Fruit fly (Drosophila melanogaster): ENCODE measurements around the gene Nsun5.

Nsun5 gene

DNA sequence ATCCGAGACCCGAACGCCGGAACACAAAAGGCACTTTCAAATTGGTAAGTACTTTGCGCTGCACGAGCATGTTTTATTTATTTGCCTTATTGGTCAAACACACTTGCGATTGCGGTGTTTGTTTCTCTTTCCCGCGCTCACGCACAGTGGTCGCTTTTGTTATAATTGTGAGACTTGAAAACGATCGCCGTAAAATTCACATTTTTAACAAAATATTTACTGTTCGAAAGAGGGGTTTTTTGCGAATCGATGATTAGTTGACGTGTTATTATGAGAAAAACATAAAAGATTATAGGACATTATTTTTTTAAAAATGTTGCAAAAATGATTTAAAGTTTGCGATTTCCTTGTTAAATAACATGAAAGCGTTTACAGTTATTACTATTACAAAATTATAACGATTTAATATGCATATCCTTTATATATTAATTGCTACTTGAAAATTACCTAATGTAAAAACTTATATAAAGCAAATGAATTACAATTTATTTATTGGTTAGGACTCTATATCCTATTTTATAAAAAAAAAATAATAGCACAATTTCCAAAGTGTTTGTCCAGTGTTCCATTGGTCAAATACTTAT, 2.9 kb upstream of the Nsun5 start:
- TF ChIP-seq Sin3A (optimal IDR thresholded peaks at IDR 0.05) (no peak), psq (optimal IDR thresholded peaks at IDR 0.05) (no peak), insv (optimal IDR thresholded peaks at IDR 0.05) (no peak), Myc (optimal IDR thresholded peaks at IDR 0.05) (no peak), ttk (optimal IDR thresholded peaks at IDR 0.05) (no peak), h (optimal IDR thresholded peaks at IDR 0.05) (no peak)

- TF ChIP-seq psq (optimal IDR thresholded peaks at IDR 0.05) = no peak
- TF ChIP-seq h (optimal IDR thresholded peaks at IDR 0.05) = no peak
- no peak for TF ChIP-seq ttk (optimal IDR thresholded peaks at IDR 0.05)
- TF ChIP-seq Myc (optimal IDR thresholded peaks at IDR 0.05) = no peak
- no peak for TF ChIP-seq insv (optimal IDR thresholded peaks at IDR 0.05)
- TF ChIP-seq Sin3A (optimal IDR thresholded peaks at IDR 0.05) = no peak
Observed at dm6 chr3R:19163972-19164819, 2.1 kb upstream of the Nsun5 start, which contains the start of gene sqz. Gene sqz, plus strand, starts transcription at chr3R:19164211.

DNA sequence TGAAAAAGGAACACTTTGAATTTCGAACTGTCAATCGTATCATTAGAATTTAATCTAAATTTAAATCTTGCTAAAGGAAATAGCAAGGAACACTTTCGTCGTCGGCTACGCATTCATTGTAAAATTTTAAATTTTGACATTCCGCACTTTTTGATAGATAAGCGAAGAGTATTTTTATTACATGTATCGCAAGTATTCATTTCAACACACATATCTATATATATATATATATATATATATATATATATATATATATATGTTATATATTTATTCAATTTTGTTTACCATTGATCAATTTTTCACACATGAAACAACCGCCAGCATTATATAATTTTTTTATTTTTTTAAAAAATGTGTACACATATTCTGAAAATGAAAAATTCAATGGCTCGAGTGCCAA, 2.3 kb downstream of the Nsun5 start, which contains the start of gene CG11779:
Gene CG11779, minus strand, starts transcription at position 101 of the 400 bp plus-strand sequence.
- TF ChIP-seq insv (optimal IDR thresholded peaks at IDR 0.05) (no peak), Sin3A (optimal IDR thresholded peaks at IDR 0.05) (no peak), Myc (optimal IDR thresholded peaks at IDR 0.05) (no peak), h (optimal IDR thresholded peaks at IDR 0.05) (no peak), ttk (optimal IDR thresholded peaks at IDR 0.05) (no peak)

- TF ChIP-seq h (optimal IDR thresholded peaks at IDR 0.05) (no peak), ttk (optimal IDR thresholded peaks at IDR 0.05) (no peak), psq (optimal IDR thresholded peaks at IDR 0.05) (no peak), insv (optimal IDR thresholded peaks at IDR 0.05) (no peak), Sin3A (optimal IDR thresholded peaks at IDR 0.05) (no peak), Myc (optimal IDR thresholded peaks at IDR 0.05) (no peak)
Observed at dm6 chr3R:19157997-19158396, 4.1 kb downstream of the Nsun5 start.

dm6 chr3R:19156670-19157402, 5.3 kb downstream of the Nsun5 start, which contains the start of gene nanos:
Gene nanos, plus strand, starts transcription at chr3R:19157238.
- TF ChIP-seq h (optimal IDR thresholded peaks at IDR 0.05) = no peak
- TF ChIP-seq psq (optimal IDR thresholded peaks at IDR 0.05) = no peak
- TF ChIP-seq Myc (optimal IDR thresholded peaks at IDR 0.05) = no peak
- no peak for TF ChIP-seq ttk (optimal IDR thresholded peaks at IDR 0.05)
- no peak for TF ChIP-seq insv (optimal IDR thresholded peaks at IDR 0.05)
- TF ChIP-seq Sin3A (optimal IDR thresholded peaks at IDR 0.05) = no peak

dm6 chr3R:19153502-19153983, 8.6 kb downstream of the Nsun5 start, which contains the start of gene CG5835:
Gene CG5835, minus strand, starts transcription at chr3R:19153686.
- TF ChIP-seq insv (optimal IDR thresholded peaks at IDR 0.05) = no peak
- no peak for TF ChIP-seq h (optimal IDR thresholded peaks at IDR 0.05)
- no peak for TF ChIP-seq psq (optimal IDR thresholded peaks at IDR 0.05)

DNA sequence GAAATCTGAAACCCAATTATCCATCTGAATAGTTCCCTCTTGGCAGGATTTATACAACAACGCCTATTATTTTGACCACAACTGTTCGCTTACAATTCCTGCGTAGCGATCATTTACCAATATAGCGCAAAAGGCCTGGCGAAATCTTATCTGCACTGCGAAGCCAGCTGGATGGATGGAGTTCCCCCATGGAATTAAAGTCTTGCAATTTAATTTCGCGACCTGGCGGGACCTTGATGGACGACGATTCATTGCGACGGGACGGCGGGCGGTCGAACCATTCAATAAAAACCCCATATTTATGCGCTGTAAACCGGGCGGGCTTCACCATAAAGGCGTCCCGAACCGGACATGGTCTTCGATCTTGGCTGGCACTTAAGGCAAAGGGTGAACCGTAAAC, 9.3 kb downstream of the Nsun5 start:
- no peak for TF ChIP-seq Sin3A (optimal IDR thresholded peaks at IDR 0.05)
- TF ChIP-seq insv (optimal IDR thresholded peaks at IDR 0.05) = no peak
- TF ChIP-seq Myc (optimal IDR thresholded peaks at IDR 0.05) = no peak
- no peak for TF ChIP-seq ttk (optimal IDR thresholded peaks at IDR 0.05)
- TF ChIP-seq psq (optimal IDR thresholded peaks at IDR 0.05) = no peak
- TF ChIP-seq h (optimal IDR thresholded peaks at IDR 0.05) = no peak

- TF ChIP-seq insv (optimal IDR thresholded peaks at IDR 0.05) (no peak), Myc (optimal IDR thresholded peaks at IDR 0.05) (no peak), h (optimal IDR thresholded peaks at IDR 0.05) (no peak), ttk (optimal IDR thresholded peaks at IDR 0.05) (no peak), Sin3A (optimal IDR thresholded peaks at IDR 0.05) (no peak), psq (optimal IDR thresholded peaks at IDR 0.05) (no peak)
Observed at dm6 chr3R:19151848-19152787, 10.0 kb downstream of the Nsun5 start.

dm6 chr3R:19150856-19151651, 11.0 kb downstream of the Nsun5 start:
- TF ChIP-seq ttk (optimal IDR thresholded peaks at IDR 0.05) (no peak), Sin3A (optimal IDR thresholded peaks at IDR 0.05) (no peak), Myc (optimal IDR thresholded peaks at IDR 0.05) (no peak), psq (optimal IDR thresholded peaks at IDR 0.05) (no peak), h (optimal IDR thresholded peaks at IDR 0.05) (no peak), insv (optimal IDR thresholded peaks at IDR 0.05) (no peak)

DNA sequence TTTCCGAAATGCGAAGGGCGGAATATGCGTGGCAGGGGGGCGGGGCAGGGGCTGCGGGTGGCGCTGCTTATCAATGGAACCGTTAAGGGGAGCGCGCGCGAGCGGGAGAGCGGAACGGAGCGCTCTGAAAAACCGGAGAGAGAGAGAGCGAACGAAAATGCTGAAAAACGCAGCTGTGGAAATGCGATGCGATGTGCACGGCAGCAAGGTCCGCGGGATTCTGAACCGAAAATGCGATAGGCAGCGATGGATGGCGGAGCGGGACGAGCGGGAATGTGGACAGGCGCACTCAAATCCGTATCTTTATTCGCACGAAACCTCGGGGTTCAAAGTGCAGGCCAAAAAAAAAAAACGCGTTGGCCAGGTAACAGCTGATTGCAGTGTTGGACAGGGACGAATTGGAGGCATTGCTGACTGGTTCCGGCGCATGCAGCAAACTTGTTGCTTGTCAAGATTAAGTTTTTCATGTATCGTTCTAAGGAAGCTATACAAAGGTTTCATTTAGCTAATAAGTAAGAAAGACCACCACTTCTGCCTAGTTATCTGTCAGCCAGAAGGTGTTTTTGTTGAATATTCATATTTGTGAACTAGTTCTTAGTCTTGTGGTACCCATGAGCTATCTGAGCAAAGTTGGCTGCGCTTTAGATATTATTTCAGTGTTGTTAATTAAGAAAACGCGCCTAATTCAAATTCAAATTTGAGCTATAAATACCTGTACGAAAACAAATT, 14.4 kb downstream of the Nsun5 start, which contains the start of gene Ppcs:
Gene Ppcs, minus strand, starts transcription at position 400 of the 729 bp plus-strand sequence.
- TF ChIP-seq Sin3A (optimal IDR thresholded peaks at IDR 0.05) (no peak), insv (optimal IDR thresholded peaks at IDR 0.05) (no peak), Myc (optimal IDR thresholded peaks at IDR 0.05) (no peak), h (optimal IDR thresholded peaks at IDR 0.05) (no peak), ttk (optimal IDR thresholded peaks at IDR 0.05) (no peak), psq (optimal IDR thresholded peaks at IDR 0.05) (no peak)
